Fruit fly (Drosophila melanogaster) whole organism, embryonic: ENCODE results near the gene Usp5.

Source experiments
- Atf-2 ChIP-seq: fragments of 200-800 bp; sonication (Bioruptor generic); optimal IDR thresholded peaks from 2 replicates; lab custom pipeline; 2016; ENCODE audit warnings: missing biosample characterization, missing genetic modification characterization
- Blimp-1 ChIP-seq: fragments of 200-800 bp; sonication (Bioruptor generic); optimal IDR thresholded peaks from 3 replicates; lab custom pipeline; 2018; ENCODE audit warnings: missing biosample characterization, missing genetic modification characterization, mild to moderate bottlenecking, moderate library complexity, missing genetic modification reagents
- CG10274 ChIP-seq: fragments of 200-800 bp; sonication (Bioruptor generic); optimal IDR thresholded peaks from 3 replicates; lab custom pipeline; 2017; ENCODE audit warnings: missing biosample characterization, mild to moderate bottlenecking, missing genetic modification characterization
- CG11085 ChIP-seq: fragments of 200-800 bp; sonication (Bioruptor generic); IDR thresholded peaks from 2 replicates; pipeline ENCODE4 v1.3.6; 2022; ENCODE audit warnings: missing biosample characterization, missing genetic modification characterization
- CG11504 ChIP-seq: fragments of 200-800 bp; sonication (Bioruptor generic); optimal IDR thresholded peaks from 3 replicates; lab custom pipeline; 2019; ENCODE audit warnings: missing biosample characterization, mild to moderate bottlenecking, missing genetic modification characterization, moderate library complexity
- CG11560 ChIP-seq: fragments of 200-800 bp; sonication (Bioruptor generic); IDR thresholded peaks from 3 replicates; pipeline ENCODE4 v1.3.6; 2022; ENCODE audit warnings: missing biosample characterization, missing genetic modification characterization
- CG13424 ChIP-seq: fragments of 200-800 bp; sonication (Bioruptor generic); optimal IDR thresholded peaks from 2 replicates; lab custom pipeline; 2019; ENCODE audit warnings: missing biosample characterization, mild to moderate bottlenecking, missing genetic modification characterization, moderate library complexity
- CG14667 ChIP-seq: fragments of 200-800 bp; sonication (Bioruptor generic); IDR thresholded peaks from 2 replicates; pipeline ENCODE4 v1.3.6; 2022; ENCODE audit warnings: missing biosample characterization, missing genetic modification characterization
- CG16813 ChIP-seq: fragments of 200-800 bp; sonication (Bioruptor generic); IDR thresholded peaks from 3 replicates; pipeline ENCODE4 v1.3.6; 2022; ENCODE audit warnings: missing biosample characterization, missing genetic modification characterization; ENCODE audit not compliant: partially characterized antibody
- CG17361 ChIP-seq: fragments of 200-800 bp; sonication (Bioruptor generic); IDR thresholded peaks from 3 replicates; pipeline ENCODE4 v1.3.6; 2022; ENCODE audit warnings: missing biosample characterization, missing genetic modification characterization
- CG17612 ChIP-seq: fragments of 200-800 bp; sonication (Bioruptor generic); IDR thresholded peaks from 2 replicates; pipeline ENCODE4 v1.3.6; 2022; ENCODE audit warnings: missing biosample characterization, missing genetic modification characterization
- CG18476 ChIP-seq: fragments of 200-800 bp; sonication (Bioruptor generic); optimal IDR thresholded peaks from 2 replicates; lab custom pipeline; 2016; ENCODE audit warnings: missing biosample characterization, mild to moderate bottlenecking, missing genetic modification characterization
- CG2120 ChIP-seq: fragments of 200-800 bp; sonication (Bioruptor generic); optimal IDR thresholded peaks from 3 replicates; lab custom pipeline; 2016; ENCODE audit warnings: missing biosample characterization, missing genetic modification characterization
- CG33213 ChIP-seq: fragments of 200-800 bp; sonication (Bioruptor generic); optimal IDR thresholded peaks from 3 replicates; lab custom pipeline; 2016; ENCODE audit warnings: missing biosample characterization, missing genetic modification characterization
- CG34224 ChIP-seq: fragments of 200-800 bp; sonication (Bioruptor generic); IDR thresholded peaks from 3 replicates; pipeline ENCODE4 v1.3.6; 2022; ENCODE audit warnings: missing biosample characterization, missing genetic modification characterization; ENCODE audit not compliant: partially characterized antibody
- CG3838 ChIP-seq: fragments of 200-800 bp; sonication (Bioruptor generic); optimal IDR thresholded peaks from 3 replicates; lab custom pipeline; 2016; ENCODE audit warnings: missing biosample characterization, missing genetic modification characterization
- CG3995 ChIP-seq: fragments of 200-800 bp; sonication (Bioruptor generic); optimal IDR thresholded peaks from 3 replicates; lab custom pipeline; 2016; ENCODE audit warnings: missing biosample characterization, missing genetic modification characterization
- CG4404 ChIP-seq: fragments of 200-800 bp; sonication (Bioruptor generic); IDR thresholded peaks from 2 replicates; pipeline ENCODE4 v1.3.6; 2022; ENCODE audit warnings: missing biosample characterization, missing genetic modification characterization
- CG4424 ChIP-seq: fragments of 200-800 bp; sonication (Bioruptor generic); optimal IDR thresholded peaks from 3 replicates; lab custom pipeline; 2016; ENCODE audit warnings: missing biosample characterization, missing genetic modification characterization
- CG6689 ChIP-seq: fragments of 200-800 bp; sonication (Bioruptor generic); IDR thresholded peaks from 2 replicates; pipeline ENCODE4 v1.3.6; 2022; ENCODE audit warnings: missing biosample characterization, missing genetic modification characterization
- CG8478 ChIP-seq: fragments of >200 bp; optimal IDR thresholded peaks from 2 replicates; lab custom pipeline; 2018
- CkIIα-i1 ChIP-seq: fragments of 200-800 bp; sonication (Bioruptor generic); IDR thresholded peaks from 2 replicates; pipeline ENCODE4 v1.3.6; 2022; ENCODE audit warnings: missing biosample characterization, missing genetic modification characterization
- Dip2 ChIP-seq: fragments of 200-800 bp; sonication (Bioruptor generic); IDR thresholded peaks from 2 replicates; pipeline ENCODE4 v1.3.6; 2022; ENCODE audit warnings: missing biosample characterization, missing genetic modification characterization
- Drgx ChIP-seq: fragments of 200-800 bp; sonication (Bioruptor generic); IDR thresholded peaks from 2 replicates; pipeline ENCODE4 v1.3.6; 2022; ENCODE audit warnings: missing biosample characterization, missing genetic modification characterization
- HmgD ChIP-seq: fragments of 200-800 bp; sonication (Bioruptor generic); optimal IDR thresholded peaks from 3 replicates; lab custom pipeline; 2016; ENCODE audit warnings: missing biosample characterization, missing genetic modification characterization
- Hr39 ChIP-seq: fragments of >200 bp; optimal IDR thresholded peaks from 2 replicates; lab custom pipeline; 2017
- NC2β ChIP-seq: fragments of 200-800 bp; sonication (Bioruptor generic); optimal IDR thresholded peaks from 2 replicates; lab custom pipeline; 2016; ENCODE audit warnings: missing biosample characterization, missing genetic modification characterization
- NFAT ChIP-seq: fragments of 200-800 bp; sonication (Bioruptor generic); IDR thresholded peaks from 2 replicates; pipeline ENCODE4 v1.3.6; 2022; ENCODE audit warnings: missing biosample characterization, missing genetic modification characterization
- Neu2 ChIP-seq: fragments of 200-800 bp; sonication (Bioruptor generic); optimal IDR thresholded peaks from 3 replicates; lab custom pipeline; 2016; ENCODE audit warnings: missing biosample characterization, missing genetic modification characterization, borderline replicate concordance
- Optix ChIP-seq: fragments of 200-800 bp; sonication (Bioruptor generic); IDR thresholded peaks from 3 replicates; pipeline ENCODE4 v1.3.6; 2022; ENCODE audit warnings: missing biosample characterization, missing genetic modification characterization
- Spps ChIP-seq: fragments of 200-800 bp; sonication (Bioruptor generic); optimal IDR thresholded peaks from 2 replicates; lab custom pipeline; 2018; ENCODE audit warnings: missing biosample characterization, mild to moderate bottlenecking, missing genetic modification characterization
- Xrp1 ChIP-seq: fragments of 200-800 bp; sonication (Bioruptor generic); IDR thresholded peaks from 2 replicates; pipeline ENCODE4 v1.3.6; 2022; ENCODE audit warnings: missing biosample characterization, missing genetic modification characterization
- bbx ChIP-seq: fragments of 200-800 bp; sonication (Bioruptor generic); IDR thresholded peaks from 2 replicates; pipeline ENCODE4 v1.3.6; 2022; ENCODE audit warnings: missing biosample characterization, missing genetic modification characterization; ENCODE audit not compliant: partially characterized antibody
- cas ChIP-seq: fragments of 200-800 bp; sonication (Bioruptor generic); IDR thresholded peaks from 2 replicates; pipeline ENCODE4 v1.3.6; 2022; ENCODE audit warnings: missing biosample characterization, missing genetic modification characterization
- en ChIP-seq: fragments of 200-800 bp; sonication (Bioruptor generic); optimal IDR thresholded peaks from 2 replicates; lab custom pipeline; 2016; ENCODE audit warnings: missing biosample characterization, missing genetic modification characterization
- gcm2 ChIP-seq: fragments of 200-800 bp; sonication (Bioruptor generic); optimal IDR thresholded peaks from 2 replicates; lab custom pipeline; 2016; ENCODE audit warnings: missing biosample characterization, missing genetic modification characterization
- gt ChIP-seq: fragments of 200-800 bp; sonication (Bioruptor generic); IDR thresholded peaks from 2 replicates; pipeline ENCODE4 v1.3.6; 2022; ENCODE audit warnings: missing biosample characterization, missing genetic modification characterization
- knrl ChIP-seq: fragments of 200-800 bp; sonication (Bioruptor generic); IDR thresholded peaks from 3 replicates; pipeline ENCODE4 v1.3.6; 2022; ENCODE audit warnings: missing biosample characterization, missing genetic modification characterization; ENCODE audit not compliant: partially characterized antibody
- nmo ChIP-seq: fragments of 200-800 bp; sonication (Bioruptor generic); optimal IDR thresholded peaks from 2 replicates; lab custom pipeline; 2018; ENCODE audit warnings: missing biosample characterization, mild to moderate bottlenecking, missing genetic modification characterization, moderate library complexity
- odd ChIP-seq: fragments of 200-800 bp; sonication (Bioruptor generic); optimal IDR thresholded peaks from 2 replicates; lab custom pipeline; 2017; ENCODE audit warnings: missing biosample characterization, mild to moderate bottlenecking, missing genetic modification characterization
- onecut ChIP-seq: fragments of 200-800 bp; sonication (Bioruptor generic); IDR thresholded peaks from 2 replicates; pipeline ENCODE4 v1.3.6; 2022; ENCODE audit warnings: missing biosample characterization, missing genetic modification characterization
- org-1 ChIP-seq: fragments of 200-800 bp; sonication (Bioruptor generic); optimal IDR thresholded peaks from 2 replicates; lab custom pipeline; 2017; ENCODE audit warnings: missing biosample characterization, missing genetic modification characterization
- ranshi ChIP-seq: fragments of 200-800 bp; sonication (Bioruptor generic); IDR thresholded peaks from 2 replicates; pipeline ENCODE4 v1.3.6; 2022; ENCODE audit warnings: missing biosample characterization, missing genetic modification characterization
- rib ChIP-seq: fragments of 200-800 bp; sonication (Bioruptor generic); IDR thresholded peaks from 2 replicates; pipeline ENCODE4 v1.3.6; 2022; ENCODE audit warnings: missing biosample characterization, missing genetic modification characterization
- sens-2 ChIP-seq: fragments of 200-800 bp; sonication (Bioruptor generic); IDR thresholded peaks from 2 replicates; pipeline ENCODE4 v1.3.6; 2022; ENCODE audit warnings: missing biosample characterization, missing genetic modification characterization
- slou ChIP-seq: fragments of 200-800 bp; sonication (Bioruptor generic); optimal IDR thresholded peaks from 3 replicates; lab custom pipeline; 2016; ENCODE audit warnings: missing biosample characterization, missing genetic modification characterization
- stc ChIP-seq: fragments of 200-800 bp; sonication (Bioruptor generic); IDR thresholded peaks from 2 replicates; pipeline ENCODE4 v1.3.6; 2022; ENCODE audit warnings: missing biosample characterization, missing genetic modification characterization
- tin ChIP-seq: fragments of 200-800 bp; sonication (Bioruptor generic); optimal IDR thresholded peaks from 3 replicates; lab custom pipeline; 2016; ENCODE audit warnings: missing biosample characterization, missing genetic modification characterization
- vvl ChIP-seq: fragments of 200-800 bp; sonication (Bioruptor generic); IDR thresholded peaks from 2 replicates; pipeline ENCODE4 v1.3.6; 2022; ENCODE audit warnings: missing biosample characterization, missing genetic modification characterization
- zen2 ChIP-seq: fragments of 200-800 bp; sonication (Bioruptor generic); IDR thresholded peaks from 3 replicates; pipeline ENCODE4 v1.3.6; 2022; ENCODE audit warnings: missing biosample characterization, missing genetic modification characterization; ENCODE audit not compliant: partially characterized antibody

Usp5 gene

DNA sequence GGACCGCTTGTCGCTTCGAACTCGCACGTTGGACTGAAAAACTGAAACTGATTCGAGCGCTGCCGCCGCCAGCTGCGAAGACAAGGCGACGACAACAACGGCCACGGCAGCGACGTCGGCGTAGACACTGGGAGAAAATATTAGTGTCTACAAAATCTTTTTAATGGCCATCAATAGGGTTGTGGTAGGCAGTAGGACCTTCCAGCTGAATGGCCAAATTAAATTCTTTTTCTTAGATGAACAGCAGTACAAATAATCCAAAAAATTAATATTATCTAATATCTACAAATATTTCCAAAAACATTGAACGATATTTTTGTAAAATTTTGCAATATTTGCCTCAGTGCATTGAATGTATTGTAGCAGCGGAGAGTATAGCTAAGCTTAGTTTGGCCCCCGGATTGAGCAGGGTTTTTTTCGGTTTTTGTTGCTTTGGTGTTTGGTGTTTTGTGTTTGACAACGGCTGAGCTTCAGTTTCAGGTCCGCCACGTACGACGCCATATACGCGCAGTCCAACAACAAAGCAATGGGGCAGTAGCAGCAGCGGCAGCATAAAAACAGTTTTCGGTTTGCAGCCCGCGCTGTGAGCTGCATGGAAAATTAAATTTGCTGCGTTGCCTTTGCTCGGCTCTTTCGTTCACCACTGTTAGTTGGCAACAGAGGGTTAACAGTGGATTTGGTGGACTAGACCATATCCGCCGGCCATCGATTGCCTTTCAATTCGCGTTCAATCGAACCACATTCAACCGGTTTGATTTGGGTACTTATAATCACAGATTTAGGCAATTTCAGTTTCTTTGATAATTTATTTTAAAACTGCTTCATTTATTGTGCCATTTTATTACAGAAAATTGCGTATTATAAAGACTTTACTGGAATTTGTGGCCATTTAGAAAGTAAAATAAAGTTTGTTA, 41.0 kb downstream of the Usp5 start, which contains the start of gene Cht7 (continued):
- peak; percentile 83 for TF ChIP-seq org-1
- peak; percentile 58 for TF ChIP-seq CG4404 (GFP tag; lab: Robert Waterston, UW)
- peak; percentile 61 for TF ChIP-seq CG10274
- TF ChIP-seq Blimp-1 (GFP tag; lab: Kevin White, UChicago): peak; percentile 77
- TF ChIP-seq CG6689 (GFP tag; lab: Robert Waterston, UW): peak; percentile 91
- TF ChIP-seq Optix: peak; percentile 84
- TF ChIP-seq en (GFP tag; lab: Kevin White, UChicago): peak; percentile 46
- TF ChIP-seq nmo: peak; percentile 92
- TF ChIP-seq CG3995 (GFP tag; lab: Kevin White, UChicago): peak; percentile 21
- TF ChIP-seq tin (GFP tag; lab: Kevin White, UChicago): peak; percentile 75
- TF ChIP-seq gcm2 (GFP tag; lab: Kevin White, UChicago): peak; percentile 79
- TF ChIP-seq cas: 0 out of 2 replicates have a peak, but pooled peaks have one; percentile 17
- peak; percentile 49 for TF ChIP-seq Spps (tag; lab: Kevin White, UChicago)
- TF ChIP-seq HmgD (GFP tag; lab: Kevin White, UChicago): no peak
- TF ChIP-seq CG14667 (GFP tag; lab: Robert Waterston, UW): peak; percentile 73
- TF ChIP-seq CG11560 (tag; lab: Robert Waterston, UW): peak; percentile 73
- TF ChIP-seq Neu2 (GFP tag; lab: Kevin White, UChicago): no peak
- TF ChIP-seq CG16813 (GFP tag; lab: Robert Waterston, UW): no peak
- TF ChIP-seq Drgx (GFP tag; lab: Robert Waterston, UW): peak; percentile 92
- TF ChIP-seq slou: peak; percentile 32
- no peak for TF ChIP-seq zen2
- TF ChIP-seq CG17361 (GFP tag; lab: Robert Waterston, UW): peak; percentile 90
- no peak for TF ChIP-seq CkIIα-i1
- TF ChIP-seq CG11085: peak; percentile 50; the same call in 1 of the 2 replicates
- peak; percentile 77 for TF ChIP-seq CG4424
- TF ChIP-seq CG3838: peak; percentile 45
- TF ChIP-seq odd: peak; percentile 83
- TF ChIP-seq CG8478: no peak
- TF ChIP-seq gt (GFP tag; lab: Robert Waterston, UW): peak; percentile 42; the same call in 1 of the 2 replicates
- TF ChIP-seq Dip2: no peak; the same call in 1 of the 2 replicates
- peak; percentile 54; the same call in 1 of the 2 replicates for TF ChIP-seq sens-2 (GFP tag; lab: Robert Waterston, UW)
- peak; percentile 90 for TF ChIP-seq CG11504 (tag; lab: Kevin White, UChicago)
- TF ChIP-seq ranshi (GFP tag; lab: Robert Waterston, UW): peak; percentile 71; the same call in 1 of the 2 replicates
- TF ChIP-seq vvl (GFP tag; lab: Robert Waterston, UW): peak; percentile 82
- peak; percentile 63 for TF ChIP-seq CG33213 (GFP tag; lab: Kevin White, UChicago)
- TF ChIP-seq Hr39 (lab: Kevin White, UChicago): no peak
- peak; percentile 93 for TF ChIP-seq CG13424 (tag; lab: Kevin White, UChicago)
- TF ChIP-seq CG34224 (GFP tag; lab: Robert Waterston, UW): no peak
- no peak for TF ChIP-seq knrl (GFP tag; lab: Robert Waterston, UW)
- TF ChIP-seq NFAT (GFP tag; lab: Robert Waterston, UW): peak; percentile 61
- peak; percentile 66 for TF ChIP-seq Atf-2 (GFP tag; lab: Kevin White, UChicago)
- TF ChIP-seq CG18476: peak; percentile 76
- TF ChIP-seq stc (GFP tag; lab: Robert Waterston, UW): peak; percentile 83
- peak; percentile 68 for TF ChIP-seq NC2β (GFP tag; lab: Kevin White, UChicago)
- peak; percentile 84 for TF ChIP-seq CG2120
- no peak for TF ChIP-seq bbx (GFP tag; lab: Robert Waterston, UW)
- peak; percentile 42; the same call in 1 of the 2 replicates for TF ChIP-seq rib
- TF ChIP-seq CG17612 (GFP tag; lab: Robert Waterston, UW): peak; percentile 64
- peak; percentile 58 for TF ChIP-seq onecut (GFP tag; lab: Robert Waterston, UW)
- peak; percentile 90 for TF ChIP-seq Xrp1 (GFP tag; lab: Robert Waterston, UW)
